Worm (Caenorhabditis elegans): ENCODE measurements around the gene tag-278.
A peak's percentile ranks its signal among the peaks of the same experiment; 100 is the strongest.

The tag-278 gene

DNA sequence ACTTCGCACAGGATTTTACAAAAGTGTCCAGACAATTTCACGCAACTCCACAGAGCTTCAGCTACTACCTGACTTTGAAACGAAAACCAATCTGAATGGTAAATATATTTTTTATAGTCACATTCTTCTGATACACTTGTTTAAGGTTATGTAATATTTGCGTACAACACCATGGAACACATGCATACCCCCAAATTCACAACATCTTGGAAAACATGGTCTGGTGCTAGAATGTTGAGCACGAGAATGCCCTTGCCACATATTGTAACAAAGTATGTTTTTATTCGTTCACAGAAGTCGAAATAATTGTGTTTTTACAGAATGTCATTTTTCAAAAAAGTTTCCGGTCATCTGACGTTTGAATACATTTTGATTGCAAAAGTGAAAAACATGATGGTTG lies 26.8 kb upstream of the tag-278 start:
- no peak for TF ChIP-seq hmbx-1 (tag; optimal IDR thresholded peaks at IDR 0.05)
- no peak for TF ChIP-seq scrt-1 (GFP tag; IDR thresholded peaks at IDR 0.05)
- TF ChIP-seq hnd-1 (tag; optimal IDR thresholded peaks at IDR 0.05) = no peak
- TF ChIP-seq hmg-4 (GFP tag; optimal IDR thresholded peaks at IDR 0.05) = no peak
- TF ChIP-seq B0310.2 (tag; optimal IDR thresholded peaks at IDR 0.05) = no peak
- TF ChIP-seq ceh-36 (tag; optimal IDR thresholded peaks at IDR 0.05) = no peak
- no peak for TF ChIP-seq sea-1 (GFP tag; conservative IDR thresholded peaks at IDR 0.05)
- no peak for TF ChIP-seq ets-7 (tag; optimal IDR thresholded peaks at IDR 0.05)
- TF ChIP-seq ceh-13 (GFP tag; optimal IDR thresholded peaks at IDR 0.05) = no peak
- no peak for TF ChIP-seq flt-1 (GFP tag; IDR thresholded peaks at IDR 0.05)
- no peak for TF ChIP-seq tbx-11 (GFP tag; IDR thresholded peaks at IDR 0.05)
- no peak for TF ChIP-seq tbx-37 (GFP tag; conservative IDR thresholded peaks at IDR 0.05)
- no peak for TF ChIP-seq ama-1 (optimal IDR thresholded peaks at IDR 0.05)
- TF ChIP-seq pes-1 (GFP tag; IDR thresholded peaks at IDR 0.05) = no peak
- TF ChIP-seq aly-1 (tag; optimal IDR thresholded peaks at IDR 0.05) = no peak
- TF ChIP-seq F13C5.2 (tag; optimal IDR thresholded peaks at IDR 0.05) = no peak

DNA sequence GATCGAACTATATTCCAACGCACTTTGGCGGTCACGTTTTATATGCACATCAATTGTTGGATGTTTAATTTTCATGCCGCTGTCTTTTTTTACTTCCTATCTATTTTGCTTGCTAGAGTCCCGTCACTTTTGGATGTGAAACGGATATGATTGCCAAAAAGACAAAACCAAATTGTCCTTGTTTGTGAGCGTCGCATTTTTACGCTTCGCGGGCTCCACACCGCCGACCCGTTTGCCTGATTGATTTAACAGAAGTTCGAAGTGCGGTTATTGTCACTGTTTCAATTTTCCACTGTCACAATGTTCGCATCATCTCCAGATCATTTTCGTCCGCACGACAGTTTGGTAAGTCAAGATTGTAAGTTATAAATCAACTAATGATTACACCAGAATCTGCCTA lies 25.8 kb upstream of the tag-278 start, which contains the start of gene C01C4.2:
Gene C01C4.2 (plus strand): TSS at position 301 of the 400 bp plus-strand sequence.
- TF ChIP-seq ceh-36 (tag; optimal IDR thresholded peaks at IDR 0.05) (no peak), ets-7 (tag; optimal IDR thresholded peaks at IDR 0.05) (no peak), ceh-13 (GFP tag; optimal IDR thresholded peaks at IDR 0.05) (no peak), tra-4 (tag; optimal IDR thresholded peaks at IDR 0.05) (no peak), scrt-1 (GFP tag; IDR thresholded peaks at IDR 0.05) (no peak), B0310.2 (tag; optimal IDR thresholded peaks at IDR 0.05) (no peak), flt-1 (GFP tag; IDR thresholded peaks at IDR 0.05) (no peak), hmbx-1 (tag; optimal IDR thresholded peaks at IDR 0.05) (no peak), sea-1 (GFP tag; conservative IDR thresholded peaks at IDR 0.05) (no peak), ama-1 (optimal IDR thresholded peaks at IDR 0.05) (no peak), tbx-11 (GFP tag; IDR thresholded peaks at IDR 0.05) (no peak), F13C5.2 (tag; optimal IDR thresholded peaks at IDR 0.05) (no peak), tbx-37 (GFP tag; conservative IDR thresholded peaks at IDR 0.05) (no peak), hnd-1 (tag; optimal IDR thresholded peaks at IDR 0.05) (no peak), pes-1 (GFP tag; IDR thresholded peaks at IDR 0.05) (no peak), hmg-4 (GFP tag; optimal IDR thresholded peaks at IDR 0.05) (no peak)

DNA sequence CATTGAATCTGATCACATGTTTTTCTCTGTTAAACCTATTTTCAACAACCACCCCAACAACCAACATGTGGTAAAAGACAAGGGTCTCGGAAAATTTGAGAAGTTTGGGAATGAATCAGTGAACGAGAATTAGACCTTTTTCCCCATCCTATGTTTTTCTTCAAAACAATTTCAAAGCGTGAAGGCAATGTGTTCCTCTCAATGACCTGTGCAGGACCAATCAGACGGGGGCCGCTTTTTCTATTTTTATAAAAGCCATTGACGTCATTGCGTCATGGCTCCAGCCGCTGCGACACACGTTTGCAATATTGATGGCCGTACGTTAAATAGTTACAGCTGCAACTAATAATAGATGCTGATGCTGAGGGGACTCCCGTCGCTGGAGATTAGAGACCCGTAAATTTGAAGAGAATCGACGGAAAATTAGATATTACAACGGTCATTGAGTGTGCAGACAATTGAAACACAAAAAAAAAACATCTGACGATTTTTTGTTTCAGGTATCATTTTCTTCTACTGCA lies 22.6 kb upstream of the tag-278 start:
- TF ChIP-seq ceh-36 (tag; optimal IDR thresholded peaks at IDR 0.05) (no peak), aly-1 (tag; optimal IDR thresholded peaks at IDR 0.05) (no peak), tbx-11 (GFP tag; IDR thresholded peaks at IDR 0.05) (no peak), sea-1 (GFP tag; conservative IDR thresholded peaks at IDR 0.05) (no peak), ets-7 (tag; optimal IDR thresholded peaks at IDR 0.05) (no peak), ama-1 (optimal IDR thresholded peaks at IDR 0.05) (no peak), B0310.2 (tag; optimal IDR thresholded peaks at IDR 0.05) (no peak), hnd-1 (tag; optimal IDR thresholded peaks at IDR 0.05) (no peak)

DNA sequence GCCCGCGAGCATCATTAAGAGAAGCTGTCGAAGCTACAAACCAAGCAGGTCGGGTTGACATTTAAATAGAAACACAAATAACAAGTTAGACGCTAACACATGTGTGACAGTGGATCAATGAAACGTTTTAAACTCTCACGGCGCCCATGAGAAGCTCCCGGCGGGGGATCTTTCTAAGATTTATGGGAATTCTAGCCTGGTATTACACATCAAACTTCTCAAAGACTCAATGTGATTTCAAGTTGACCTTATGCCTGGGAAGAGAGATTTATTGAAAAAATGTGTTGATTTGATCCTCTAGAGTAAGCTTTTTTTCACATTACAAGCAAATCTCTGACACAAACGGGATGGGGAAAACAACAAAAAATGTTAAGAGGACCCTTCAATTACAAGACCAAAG lies 20.7 kb upstream of the tag-278 start:
- TF ChIP-seq ets-7 (tag; optimal IDR thresholded peaks at IDR 0.05) (no peak), scrt-1 (GFP tag; IDR thresholded peaks at IDR 0.05) (no peak), hmg-4 (GFP tag; optimal IDR thresholded peaks at IDR 0.05) (no peak), aly-1 (tag; optimal IDR thresholded peaks at IDR 0.05) (no peak), sea-1 (GFP tag; conservative IDR thresholded peaks at IDR 0.05) (no peak), ceh-36 (tag; optimal IDR thresholded peaks at IDR 0.05) (no peak), flt-1 (GFP tag; IDR thresholded peaks at IDR 0.05) (no peak), tbx-11 (GFP tag; IDR thresholded peaks at IDR 0.05) (no peak)

DNA sequence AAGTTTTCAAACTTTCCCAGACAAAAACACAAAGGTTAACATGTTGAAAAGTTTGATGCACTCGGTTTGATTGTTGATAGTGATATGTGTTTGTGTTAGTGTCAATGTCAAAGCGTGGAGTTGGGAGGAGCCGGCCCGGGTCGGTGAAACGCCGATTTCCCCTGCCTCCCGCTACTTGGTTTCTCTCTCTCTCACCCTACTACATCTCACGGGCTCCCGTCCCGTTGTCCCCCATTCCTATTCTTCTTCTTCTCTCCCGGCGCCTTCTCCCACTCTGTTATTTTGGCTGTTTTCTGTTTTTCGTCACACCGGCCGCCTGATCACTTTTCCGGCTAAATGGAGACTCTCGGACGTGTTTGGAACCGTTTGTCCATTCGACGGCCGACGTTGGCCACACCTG lies 17.3 kb upstream of the tag-278 start:
- TF ChIP-seq hnd-1 (tag; optimal IDR thresholded peaks at IDR 0.05) (no peak), tbx-11 (GFP tag; IDR thresholded peaks at IDR 0.05) (no peak), pes-1 (GFP tag; IDR thresholded peaks at IDR 0.05) (no peak), hmg-4 (GFP tag; optimal IDR thresholded peaks at IDR 0.05) (no peak)

DNA sequence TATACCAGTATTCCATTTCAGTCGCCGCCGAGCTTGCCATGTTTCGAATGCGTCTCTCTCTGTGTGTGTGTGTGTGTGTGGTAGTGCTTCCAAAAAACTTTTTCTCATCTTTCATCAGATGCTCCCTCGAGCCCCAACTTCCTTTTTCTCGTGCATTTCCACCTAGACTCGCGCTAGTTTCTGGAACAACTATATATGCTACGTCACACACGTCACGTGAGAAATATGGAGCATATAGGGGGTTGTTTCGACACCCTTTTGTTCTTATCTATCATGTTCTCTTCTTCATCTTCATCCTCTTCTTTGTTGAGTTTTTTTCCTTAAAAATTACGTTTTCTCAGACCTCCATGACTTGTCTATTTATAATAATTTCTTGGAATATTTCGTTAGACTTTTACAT lies 16.3 kb upstream of the tag-278 start:
- TF ChIP-seq sea-1 (GFP tag; conservative IDR thresholded peaks at IDR 0.05) (no peak), hmg-4 (GFP tag; optimal IDR thresholded peaks at IDR 0.05) (no peak), ceh-36 (tag; optimal IDR thresholded peaks at IDR 0.05) (no peak), ets-7 (tag; optimal IDR thresholded peaks at IDR 0.05) (no peak), F13C5.2 (tag; optimal IDR thresholded peaks at IDR 0.05) (no peak), tbx-11 (GFP tag; IDR thresholded peaks at IDR 0.05) (no peak)

DNA sequence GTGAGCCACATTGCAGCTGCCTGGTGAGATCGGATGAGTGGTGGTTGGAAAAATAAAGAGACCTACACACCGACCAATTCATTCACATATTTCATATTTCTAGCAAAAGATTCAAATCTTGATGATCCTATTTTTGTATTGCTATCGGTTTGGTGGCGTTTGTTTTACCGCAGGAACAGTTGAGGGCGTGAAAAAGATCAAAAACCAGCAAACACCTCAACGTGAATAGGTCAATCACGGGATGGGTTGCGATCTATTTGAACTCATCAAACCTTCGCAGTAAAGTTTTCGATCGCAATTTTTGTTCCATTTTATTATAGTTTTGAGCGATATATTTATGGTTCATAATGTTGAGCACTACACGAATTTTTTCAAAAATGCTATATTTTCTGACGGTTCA lies 12.9 kb upstream of the tag-278 start:
- TF ChIP-seq ets-7 (tag; optimal IDR thresholded peaks at IDR 0.05) (no peak), F13C5.2 (tag; optimal IDR thresholded peaks at IDR 0.05) (no peak), hmg-4 (GFP tag; optimal IDR thresholded peaks at IDR 0.05) (no peak), tbx-37 (GFP tag; conservative IDR thresholded peaks at IDR 0.05) (no peak), sea-1 (GFP tag; conservative IDR thresholded peaks at IDR 0.05) (no peak), flt-1 (GFP tag; IDR thresholded peaks at IDR 0.05) (no peak), pes-1 (GFP tag; IDR thresholded peaks at IDR 0.05) (no peak), ceh-36 (tag; optimal IDR thresholded peaks at IDR 0.05) (no peak), B0310.2 (tag; optimal IDR thresholded peaks at IDR 0.05) (no peak), tra-4 (tag; optimal IDR thresholded peaks at IDR 0.05) (no peak), ceh-13 (GFP tag; optimal IDR thresholded peaks at IDR 0.05) (no peak), tbx-11 (GFP tag; IDR thresholded peaks at IDR 0.05) (no peak), scrt-1 (GFP tag; IDR thresholded peaks at IDR 0.05) (no peak), ama-1 (optimal IDR thresholded peaks at IDR 0.05) (no peak), hmbx-1 (tag; optimal IDR thresholded peaks at IDR 0.05) (no peak)

DNA sequence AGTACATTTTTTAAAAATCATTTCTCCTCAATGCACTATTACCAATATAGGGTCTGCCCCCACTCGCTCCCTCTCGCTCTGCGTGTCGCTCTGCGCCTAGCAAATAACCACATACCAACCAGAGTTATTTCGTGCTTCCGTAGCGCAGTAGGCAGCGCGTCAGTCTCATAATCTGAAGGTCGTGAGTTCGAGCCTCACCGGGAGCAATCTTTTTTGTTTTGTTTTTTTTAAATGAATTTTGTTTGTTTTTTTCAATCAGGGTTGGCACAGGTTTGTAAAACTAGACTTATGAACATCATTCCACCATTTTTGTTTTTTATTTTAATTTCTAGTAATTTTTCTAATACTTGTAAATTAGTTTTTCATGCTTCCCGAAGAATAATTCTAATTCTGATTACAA lies 8.6 kb upstream of the tag-278 start:
- TF ChIP-seq ceh-13 (GFP tag; optimal IDR thresholded peaks at IDR 0.05) = peak; percentile 78
- TF ChIP-seq sea-1 (GFP tag; conservative IDR thresholded peaks at IDR 0.05) = peak; percentile 88
- peak; percentile 83 for TF ChIP-seq hnd-1 (tag; optimal IDR thresholded peaks at IDR 0.05)
- TF ChIP-seq hmbx-1 (tag; optimal IDR thresholded peaks at IDR 0.05) = peak; percentile 67
- TF ChIP-seq tbx-11 (GFP tag; IDR thresholded peaks at IDR 0.05) = peak; percentile 92
- peak; percentile 92 for TF ChIP-seq tbx-37 (GFP tag; conservative IDR thresholded peaks at IDR 0.05)
- peak; percentile 91 for TF ChIP-seq ceh-36 (tag; optimal IDR thresholded peaks at IDR 0.05)
- TF ChIP-seq hmg-4 (GFP tag; optimal IDR thresholded peaks at IDR 0.05) = peak; percentile 91
- TF ChIP-seq B0310.2 (tag; optimal IDR thresholded peaks at IDR 0.05) = peak; percentile 81
- peak; percentile 96 for TF ChIP-seq F13C5.2 (tag; optimal IDR thresholded peaks at IDR 0.05)
- peak; percentile 90 for TF ChIP-seq flt-1 (GFP tag; IDR thresholded peaks at IDR 0.05)
- TF ChIP-seq pes-1 (GFP tag; IDR thresholded peaks at IDR 0.05) = peak; percentile 95
- TF ChIP-seq ets-7 (tag; optimal IDR thresholded peaks at IDR 0.05) = peak; percentile 79
- TF ChIP-seq scrt-1 (GFP tag; IDR thresholded peaks at IDR 0.05) = peak; percentile 94
- peak; percentile 82 for TF ChIP-seq aly-1 (tag; optimal IDR thresholded peaks at IDR 0.05)
- TF ChIP-seq tra-4 (tag; optimal IDR thresholded peaks at IDR 0.05) = peak; percentile 69
- no peak for TF ChIP-seq ama-1 (optimal IDR thresholded peaks at IDR 0.05)
